Worm (Caenorhabditis elegans): ENCODE results near the gene C34C12.12.

DNA sequence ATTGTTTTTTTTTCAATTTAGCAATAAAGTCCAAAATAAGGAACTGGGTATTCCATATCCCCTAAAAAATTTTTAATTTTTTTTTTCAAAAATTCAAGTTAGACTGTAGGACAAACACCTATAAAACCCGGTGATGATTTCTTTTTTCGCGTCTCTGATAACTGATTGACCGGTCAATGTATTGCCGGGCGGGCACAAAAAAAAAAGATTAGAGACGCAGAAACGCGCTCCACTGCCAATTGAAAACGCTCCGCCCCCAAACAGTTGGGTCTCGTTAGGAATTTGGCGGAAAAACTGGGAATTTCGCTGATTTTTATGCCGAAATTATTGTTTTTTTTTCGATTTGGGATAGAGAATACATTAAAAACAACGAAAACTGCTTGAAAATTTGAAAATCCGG lies 15.4 kb downstream of the C34C12.12 start:
- TF ChIP-seq dao-5 (tag; optimal IDR thresholded peaks at IDR 0.05) (no peak), him-1 (tag; optimal IDR thresholded peaks at IDR 0.05) (no peak), W03F9.2 (tag; optimal IDR thresholded peaks at IDR 0.05) (no peak)
